Fruit fly (Drosophila melanogaster) whole organism, pupa: Measurements from ENCODE around the gene CrebA.

Experiments used
- CG12605 ChIP-seq: fragments of 200-800 bp; sonication (Bioruptor generic); IDR thresholded peaks from 2 replicates; pipeline ENCODE4 v1.3.6; 2022; ENCODE audit warnings: missing biosample characterization, missing genetic modification characterization
- CG14655 ChIP-seq: fragments of 200-800 bp; sonication (Bioruptor generic); optimal IDR thresholded peaks from 3 replicates; lab custom pipeline; 2017; ENCODE audit warnings: mild to moderate bottlenecking, missing biosample characterization, missing genetic modification reagents, missing genetic modification characterization
- CG17806 ChIP-seq: fragments of 200-800 bp; sonication (Bioruptor generic); optimal IDR thresholded peaks from 2 replicates; lab custom pipeline; 2018; ENCODE audit warnings: missing biosample characterization, mild to moderate bottlenecking, missing genetic modification characterization, moderate library complexity
- CG32121 ChIP-seq: fragments of 200-800 bp; sonication (Bioruptor generic); IDR thresholded peaks from 2 replicates; pipeline ENCODE4 v1.3.6; 2022; ENCODE audit warnings: missing biosample characterization, missing genetic modification characterization
- CG34367 ChIP-seq: fragments of 200-800 bp; sonication (Bioruptor generic); optimal IDR thresholded peaks from 2 replicates; lab custom pipeline; 2018; ENCODE audit warnings: missing biosample characterization, mild to moderate bottlenecking, missing genetic modification characterization
- CG4496 ChIP-seq: fragments of 200-800 bp; sonication (Bioruptor generic); IDR thresholded peaks from 3 replicates; pipeline ENCODE4 v1.3.6; 2022; ENCODE audit warnings: missing biosample characterization, missing genetic modification characterization
- CG8159 ChIP-seq: fragments of 200-800 bp; sonication (Bioruptor generic); optimal IDR thresholded peaks from 3 replicates; lab custom pipeline; 2018; ENCODE audit warnings: missing biosample characterization, mild to moderate bottlenecking, missing genetic modification characterization, moderate library complexity
- EcR ChIP-seq: fragments of 200-800 bp; sonication (Bioruptor generic); optimal IDR thresholded peaks from 3 replicates; lab custom pipeline; 2019; ENCODE audit warnings: missing biosample characterization, missing genetic modification characterization, mild to moderate bottlenecking, moderate library complexity, missing genetic modification reagents
- Ets98B ChIP-seq: fragments of 200-800 bp; sonication (Bioruptor generic); IDR thresholded peaks from 2 replicates; pipeline ENCODE4 v1.3.6; 2022; ENCODE audit warnings: missing biosample characterization, missing genetic modification characterization
- Pif1B ChIP-seq: fragments of 200-800 bp; sonication (Bioruptor generic); optimal IDR thresholded peaks from 3 replicates; lab custom pipeline; 2016; ENCODE audit warnings: missing biosample characterization, missing genetic modification characterization
- fd96Ca ChIP-seq: fragments of 200-800 bp; sonication (Bioruptor generic); IDR thresholded peaks from 3 replicates; pipeline ENCODE4 v1.3.6; 2022; ENCODE audit warnings: missing biosample characterization, missing genetic modification characterization

- TF ChIP-seq CG32121 (GFP tag; lab: Robert Waterston, UW) (no peak), CG12605 (GFP tag; lab: Robert Waterston, UW) (no peak), fd96Ca (GFP tag; lab: Robert Waterston, UW) (no peak), CG34367 (no peak), EcR (no peak), CG14655 (no peak), CG4496 (GFP tag; lab: Robert Waterston, UW) (no peak), CG8159 (tag; lab: Kevin White, UChicago) (no peak), CG17806 (tag; lab: Kevin White, UChicago) (no peak), Pif1B (GFP tag; lab: Kevin White, UChicago) (no peak), Ets98B (GFP tag; lab: Robert Waterston, UW) (no peak)
Measured at dm6 chr3L:15543467-15543866, 8.3 kb downstream of the CrebA start.
